Fruit fly (Drosophila melanogaster) whole organism, embryonic: Measurements from ENCODE around the gene MED14.

Experiments used
- B-H2 ChIP-seq: fragments of 200-800 bp; sonication (Bioruptor generic); optimal IDR thresholded peaks from 2 replicates; lab custom pipeline; 2018; ENCODE audit warnings: missing biosample characterization, mild to moderate bottlenecking, missing genetic modification characterization
- Blimp-1 ChIP-seq: fragments of 200-800 bp; sonication (Bioruptor generic); optimal IDR thresholded peaks from 3 replicates; lab custom pipeline; 2018; ENCODE audit warnings: missing biosample characterization, missing genetic modification characterization, mild to moderate bottlenecking, moderate library complexity, missing genetic modification reagents
- CG10959 ChIP-seq: fragments of 200-800 bp; sonication (Bioruptor generic); IDR thresholded peaks from 2 replicates; pipeline ENCODE4 v1.3.6; 2022; ENCODE audit warnings: missing biosample characterization, missing genetic modification characterization
- CG12659 ChIP-seq: fragments of 200-800 bp; sonication (Bioruptor generic); optimal IDR thresholded peaks from 3 replicates; lab custom pipeline; 2017; ENCODE audit warnings: mild to moderate bottlenecking, missing biosample characterization, missing genetic modification reagents, missing genetic modification characterization
- CG12942 ChIP-seq: fragments of 200-800 bp; sonication (Bioruptor generic); optimal IDR thresholded peaks from 3 replicates; lab custom pipeline; 2016; ENCODE audit warnings: missing biosample characterization, missing genetic modification characterization
- CG16815 ChIP-seq: fragments of 200-800 bp; sonication (Bioruptor generic); optimal IDR thresholded peaks from 3 replicates; lab custom pipeline; 2017; ENCODE audit warnings: missing biosample characterization, mild to moderate bottlenecking, missing genetic modification characterization
- CG17802 ChIP-seq: fragments of 200-800 bp; sonication (Bioruptor generic); optimal IDR thresholded peaks from 2 replicates; lab custom pipeline; 2018; ENCODE audit warnings: missing biosample characterization, mild to moderate bottlenecking, missing genetic modification characterization, moderate library complexity
- CG18764 ChIP-seq: fragments of 200-800 bp; sonication (Bioruptor generic); optimal IDR thresholded peaks from 3 replicates; lab custom pipeline; 2016; ENCODE audit warnings: missing biosample characterization, missing genetic modification characterization
- CG42726 ChIP-seq: fragments of 200-800 bp; sonication (Bioruptor generic); IDR thresholded peaks from 2 replicates; pipeline ENCODE4 v1.3.6; 2022; ENCODE audit warnings: missing biosample characterization, missing genetic modification characterization; ENCODE audit not compliant: partially characterized antibody
- CG4282 ChIP-seq: fragments of 200-800 bp; sonication (Bioruptor generic); optimal IDR thresholded peaks from 2 replicates; lab custom pipeline; 2016; ENCODE audit warnings: missing biosample characterization, missing genetic modification characterization
- CG4617 ChIP-seq: fragments of 200-800 bp; sonication (Bioruptor generic); optimal IDR thresholded peaks from 3 replicates; lab custom pipeline; 2016; ENCODE audit warnings: missing biosample characterization, missing genetic modification characterization, borderline replicate concordance
- CG4707 ChIP-seq: fragments of 200-800 bp; sonication (Bioruptor generic); optimal IDR thresholded peaks from 2 replicates; lab custom pipeline; 2018; ENCODE audit warnings: missing biosample characterization, mild to moderate bottlenecking, missing genetic modification characterization, moderate library complexity
- CG6175 ChIP-seq: fragments of 200-800 bp; sonication (Bioruptor generic); IDR thresholded peaks from 3 replicates; pipeline ENCODE4 v1.3.6; 2022; ENCODE audit warnings: missing biosample characterization, missing genetic modification characterization
- CG8359 ChIP-seq: fragments of 200-800 bp; sonication (Bioruptor generic); optimal IDR thresholded peaks from 2 replicates; lab custom pipeline; 2017; ENCODE audit warnings: missing biosample characterization, mild to moderate bottlenecking, missing genetic modification characterization, borderline replicate concordance
- CG8765 ChIP-seq: fragments of 200-800 bp; sonication (Bioruptor generic); IDR thresholded peaks from 2 replicates; pipeline ENCODE4 v1.3.6; 2022; ENCODE audit warnings: missing biosample characterization, missing genetic modification characterization
- CG8924 ChIP-seq: fragments of 200-800 bp; optimal IDR thresholded peaks from 3 replicates; lab custom pipeline; 2019; ENCODE audit warnings: missing biosample characterization, mild to moderate bottlenecking, missing genetic modification characterization, moderate library complexity
- CG9876 ChIP-seq: fragments of 200-800 bp; sonication (Bioruptor generic); optimal IDR thresholded peaks from 2 replicates; lab custom pipeline; 2016; ENCODE audit warnings: missing biosample characterization, missing genetic modification characterization
- Dbx ChIP-seq: fragments of 200-800 bp; sonication (Bioruptor generic); IDR thresholded peaks from 3 replicates; pipeline ENCODE4 v1.3.6; 2022; ENCODE audit warnings: missing biosample characterization, missing genetic modification characterization
- H2.0 ChIP-seq: fragments of 200-800 bp; sonication (Bioruptor generic); IDR thresholded peaks from 2 replicates; pipeline ENCODE4 v1.3.6; 2022; ENCODE audit warnings: missing biosample characterization, missing genetic modification characterization
- Hmr ChIP-seq: fragments of 200-800 bp; sonication (Bioruptor generic); optimal IDR thresholded peaks from 3 replicates; lab custom pipeline; 2017; ENCODE audit warnings: mild to moderate bottlenecking, missing biosample characterization, missing genetic modification reagents, missing genetic modification characterization
- NC2α ChIP-seq: fragments of 200-800 bp; sonication (Bioruptor generic); optimal IDR thresholded peaks from 2 replicates; lab custom pipeline; 2016; ENCODE audit warnings: missing biosample characterization, missing genetic modification characterization
- Neu2 ChIP-seq: fragments of 200-800 bp; sonication (Bioruptor generic); optimal IDR thresholded peaks from 3 replicates; lab custom pipeline; 2016; ENCODE audit warnings: missing biosample characterization, missing genetic modification characterization, borderline replicate concordance
- Nf-YA ChIP-seq: fragments of 200-800 bp; sonication (Bioruptor generic); IDR thresholded peaks from 2 replicates; pipeline ENCODE4 v1.3.6; 2022; ENCODE audit warnings: missing biosample characterization, missing genetic modification characterization
- Scr ChIP-seq: fragments of 200-800 bp; sonication (Bioruptor generic); IDR thresholded peaks from 2 replicates; pipeline ENCODE4 v1.3.6; 2022; ENCODE audit warnings: missing biosample characterization, missing genetic modification characterization; ENCODE audit not compliant: partially characterized antibody
- Six4 ChIP-seq: fragments of 200-800 bp; sonication (Bioruptor generic); optimal IDR thresholded peaks from 2 replicates; lab custom pipeline; 2016; ENCODE audit warnings: missing biosample characterization, missing genetic modification characterization
- Sox102F ChIP-seq: fragments of 200-800 bp; sonication (Bioruptor generic); optimal IDR thresholded peaks from 2 replicates; lab custom pipeline; 2018; ENCODE audit warnings: missing biosample characterization, mild to moderate bottlenecking, missing genetic modification characterization, moderate library complexity
- Trl ChIP-seq, 3 experiments: fragments of >200 bp in 2 of 3; fragments of 200-800 bp in 1 of 3; sonication (Bioruptor generic) in 1 of 3; optimal IDR thresholded peaks; 2 replicates in 1 of 3; 3 replicates in 2 of 3; lab custom pipeline; 2016 to 2017; ENCODE audit warnings: missing biosample characterization in 1 of 3, missing genetic modification characterization in 1 of 3
- Vsx1 ChIP-seq: fragments of 200-800 bp; sonication (Bioruptor generic); optimal IDR thresholded peaks from 2 replicates; lab custom pipeline; 2017; ENCODE audit warnings: missing biosample characterization, mild to moderate bottlenecking, missing genetic modification characterization, missing genetic modification reagents
- ash1 ChIP-seq: fragments of 200-800 bp; sonication (Bioruptor generic); optimal IDR thresholded peaks from 2 replicates; lab custom pipeline; 2018; ENCODE audit warnings: missing biosample characterization, mild to moderate bottlenecking, missing genetic modification characterization
- bsh ChIP-seq, 2 experiments: fragments of 200-800 bp; sonication (Bioruptor generic); optimal IDR thresholded peaks; 2 replicates each; lab custom pipeline; 2017 to 2018; ENCODE audit warnings: mild to moderate bottlenecking in 2 of 2, missing biosample characterization in 2 of 2, missing genetic modification characterization in 2 of 2, moderate library complexity in 1 of 2
- cas ChIP-seq: fragments of 200-800 bp; sonication (Bioruptor generic); IDR thresholded peaks from 2 replicates; pipeline ENCODE4 v1.3.6; 2022; ENCODE audit warnings: missing biosample characterization, missing genetic modification characterization
- cato ChIP-seq: fragments of 200-800 bp; sonication (Bioruptor generic); optimal IDR thresholded peaks from 2 replicates; lab custom pipeline; 2016; ENCODE audit warnings: missing biosample characterization, missing genetic modification characterization, borderline replicate concordance
- disco-r ChIP-seq: fragments of 200-800 bp; sonication (Bioruptor generic); optimal IDR thresholded peaks from 2 replicates; lab custom pipeline; 2016; ENCODE audit warnings: missing biosample characterization, missing genetic modification characterization
- gt ChIP-seq: fragments of 200-800 bp; sonication (Bioruptor generic); IDR thresholded peaks from 2 replicates; pipeline ENCODE4 v1.3.6; 2022; ENCODE audit warnings: missing biosample characterization, missing genetic modification characterization
- h ChIP-seq: fragments of >200 bp; optimal IDR thresholded peaks from 2 replicates; lab custom pipeline; 2017
- hb ChIP-seq: fragments of 200-800 bp; sonication (Bioruptor generic); IDR thresholded peaks from 3 replicates; pipeline ENCODE4 v1.3.6; 2022; ENCODE audit warnings: missing biosample characterization, missing genetic modification characterization; ENCODE audit not compliant: partially characterized antibody
- lov ChIP-seq, 2 experiments: fragments of 200-800 bp in 1 of 2; fragments of >200 bp in 1 of 2; sonication (Bioruptor generic) in 1 of 2; IDR thresholded peaks in 1 of 2; optimal IDR thresholded peaks in 1 of 2; 2 replicates in 1 of 2; 3 replicates in 1 of 2; pipeline versions ENCODE4 v1.3.6 to Lab custom; 2017 to 2022; ENCODE audit warnings: missing biosample characterization in 1 of 2, missing genetic modification characterization in 1 of 2
- mld ChIP-seq: fragments of 200-800 bp; sonication (Bioruptor generic); IDR thresholded peaks from 3 replicates; pipeline ENCODE4 v1.3.6; 2022; ENCODE audit warnings: missing biosample characterization, missing genetic modification characterization; ENCODE audit not compliant: partially characterized antibody
- oc ChIP-seq: fragments of 200-800 bp; sonication (Bioruptor generic); optimal IDR thresholded peaks from 2 replicates; lab custom pipeline; 2018; ENCODE audit warnings: missing biosample characterization, mild to moderate bottlenecking, missing genetic modification characterization, moderate library complexity
- org-1 ChIP-seq: fragments of 200-800 bp; sonication (Bioruptor generic); optimal IDR thresholded peaks from 2 replicates; lab custom pipeline; 2017; ENCODE audit warnings: missing biosample characterization, missing genetic modification characterization
- prd ChIP-seq, 3 experiments: fragments of >200 bp in 2 of 3; fragments of 200-800 bp in 1 of 3; sonication (Bioruptor generic) in 1 of 3; optimal IDR thresholded peaks in 2 of 3; IDR thresholded peaks in 1 of 3; 2 replicates in 2 of 3; 3 replicates in 1 of 3; pipeline versions ENCODE4 v1.3.6 to Lab custom; 2017 to 2022; ENCODE audit warnings: missing biosample characterization in 1 of 3, missing genetic modification characterization in 1 of 3
- pzg ChIP-seq: fragments of 200-800 bp; sonication (Bioruptor generic); optimal IDR thresholded peaks from 3 replicates; lab custom pipeline; 2018; ENCODE audit warnings: missing biosample characterization, mild to moderate bottlenecking, missing genetic modification characterization, moderate library complexity
- shn ChIP-seq: fragments of 200-800 bp; sonication (Bioruptor generic); optimal IDR thresholded peaks from 3 replicates; lab custom pipeline; 2016; ENCODE audit warnings: missing biosample characterization, missing genetic modification characterization
- slbo ChIP-seq: fragments of 200-800 bp; sonication (Bioruptor generic); IDR thresholded peaks from 2 replicates; pipeline ENCODE4 v1.3.6; 2022; ENCODE audit warnings: missing biosample characterization, missing genetic modification characterization
- so ChIP-seq: fragments of 200-800 bp; sonication (Bioruptor generic); IDR thresholded peaks from 3 replicates; pipeline ENCODE4 v1.3.6; 2022; ENCODE audit warnings: missing biosample characterization, missing genetic modification characterization
- tio ChIP-seq: fragments of 200-800 bp; sonication (Bioruptor generic); optimal IDR thresholded peaks from 2 replicates; lab custom pipeline; 2017; ENCODE audit warnings: missing biosample characterization, missing genetic modification characterization, inconsistent platforms
- trem ChIP-seq: fragments of 200-800 bp; optimal IDR thresholded peaks from 3 replicates; lab custom pipeline; 2019; ENCODE audit warnings: missing biosample characterization, mild to moderate bottlenecking, missing genetic modification characterization, moderate library complexity

MED14 gene

DNA sequence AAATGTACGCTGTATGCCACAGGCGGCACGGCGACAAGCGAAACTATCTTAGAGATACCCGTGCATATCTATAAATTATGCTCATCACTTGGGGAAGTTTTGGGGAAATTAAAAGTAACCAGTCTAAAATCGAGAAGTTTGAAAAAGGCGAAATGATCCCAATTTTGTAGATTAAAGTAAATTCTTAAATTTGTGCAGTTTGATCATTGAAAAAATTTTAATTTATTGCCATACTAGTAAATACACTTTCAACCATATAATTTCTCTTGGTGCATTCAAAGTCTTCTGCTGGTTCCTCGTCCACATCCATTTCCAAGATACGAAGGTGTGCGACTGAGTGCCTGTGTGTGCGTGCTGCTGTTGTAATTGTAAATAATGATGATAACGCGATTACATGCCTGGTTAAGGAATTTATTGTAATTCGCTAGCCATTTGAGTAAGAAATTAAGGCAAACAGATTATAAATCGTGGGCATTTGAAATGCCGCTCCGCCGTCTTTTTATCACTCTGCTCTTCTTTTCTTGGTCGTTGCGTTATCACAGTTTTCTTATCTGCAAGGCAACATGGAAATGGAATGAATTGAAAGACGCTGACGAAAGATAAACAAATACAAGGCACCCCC lies 22.5 kb downstream of the MED14 start (continued):
- peak; percentile 79 for TF ChIP-seq CG12942 (GFP tag; lab: Kevin White, UChicago)
- TF ChIP-seq Scr (GFP tag; lab: Robert Waterston, UW) = no peak
- peak; percentile 51; the same call in 1 of the 2 replicates for TF ChIP-seq gt (GFP tag; lab: Robert Waterston, UW)
- TF ChIP-seq CG8924 (tag; lab: Kevin White, UChicago) = peak; percentile 92
- peak; percentile 87 for TF ChIP-seq trem (tag; lab: Kevin White, UChicago)
- no peak for TF ChIP-seq mld (GFP tag; lab: Robert Waterston, UW)
- TF ChIP-seq Nf-YA (GFP tag; lab: Robert Waterston, UW) = peak; percentile 87
- TF ChIP-seq Blimp-1 (GFP tag; lab: Kevin White, UChicago) = peak; percentile 91
- TF ChIP-seq cato = peak; percentile 78
- TF ChIP-seq Vsx1 (GFP tag; lab: Kevin White, UChicago) = peak; percentile 74
- peak; percentile 93 for TF ChIP-seq Sox102F (GFP tag; lab: Kevin White, UChicago)
- TF ChIP-seq shn = peak; percentile 64
- peak; percentile 77 for TF ChIP-seq CG10959
- peak; percentile 77 for TF ChIP-seq CG17802 (tag; lab: Kevin White, UChicago)
- TF ChIP-seq CG4707 (GFP tag; lab: Kevin White, UChicago) = peak; percentile 45
- TF ChIP-seq Hmr = peak; percentile 75
- TF ChIP-seq tio = peak; percentile 78
- TF ChIP-seq CG6175 (GFP tag; lab: Robert Waterston, UW) = 0 out of 3 replicates have a peak, but pooled peaks have one; percentile 9
- TF ChIP-seq ash1 (GFP tag; lab: Kevin White, UChicago) = no peak
- TF ChIP-seq CG8359 (GFP tag; lab: Kevin White, UChicago) = peak; percentile 72
- TF ChIP-seq CG16815 = peak; percentile 67
- peak; percentile 85 for TF ChIP-seq H2.0
- TF ChIP-seq Dbx (GFP tag; lab: Robert Waterston, UW) = peak; percentile 65; the same call in 2 of the 3 replicates
- TF ChIP-seq bsh (GFP tag; optimal IDR thresholded peaks at IDR 0.05; lab: Kevin White, UChicago) = peak; percentile 40 to 93
- no peak; the same call in 1 of the 2 replicates for TF ChIP-seq CG8765 (GFP tag; lab: Robert Waterston, UW)
- TF ChIP-seq CG12659 = peak; percentile 82
- TF ChIP-seq pzg (GFP tag; lab: Kevin White, UChicago) = no peak
- peak; percentile 78 for TF ChIP-seq NC2α (GFP tag; lab: Kevin White, UChicago)
- TF ChIP-seq Trl (optimal IDR thresholded peaks at IDR 0.05; lab: Kevin White, UChicago) = no peak
- TF ChIP-seq Trl (GFP tag; optimal IDR thresholded peaks at IDR 0.05; lab: Kevin White, UChicago) = peak; percentile 82
- TF ChIP-seq CG42726 = no peak
- TF ChIP-seq h (lab: Kevin White, UChicago) = no peak
- TF ChIP-seq Six4 (GFP tag; lab: Kevin White, UChicago) = peak; percentile 74
- no peak for TF ChIP-seq hb (GFP tag; lab: Robert Waterston, UW)
- TF ChIP-seq so (GFP tag; lab: Robert Waterston, UW) = peak; percentile 89
- peak; percentile 36; the same call in 1 of the 2 replicates for TF ChIP-seq cas (GFP tag; lab: Robert Waterston, UW)
- peak; percentile 84 for TF ChIP-seq CG9876 (GFP tag; lab: Kevin White, UChicago)
- TF ChIP-seq org-1 (GFP tag; lab: Kevin White, UChicago) = peak; percentile 78
- no peak for TF ChIP-seq lov (optimal IDR thresholded peaks at IDR 0.05; lab: Kevin White, UChicago)
- peak; percentile 74; the same call in 2 of the 3 replicates for TF ChIP-seq lov (GFP tag; IDR thresholded peaks at IDR 0.05; lab: Robert Waterston, UW)
- TF ChIP-seq B-H2 (GFP tag; lab: Kevin White, UChicago) = peak; percentile 10
- peak; percentile 26 for TF ChIP-seq CG4282
- no peak for TF ChIP-seq prd (optimal IDR thresholded peaks at IDR 0.05; lab: Kevin White, UChicago)
- TF ChIP-seq prd (GFP tag; IDR thresholded peaks at IDR 0.05; lab: Robert Waterston, UW) = peak; percentile 93
- TF ChIP-seq slbo (GFP tag; lab: Robert Waterston, UW) = peak; percentile 81
- no peak for TF ChIP-seq Neu2 (GFP tag; lab: Kevin White, UChicago)
- TF ChIP-seq disco-r (GFP tag; lab: Kevin White, UChicago) = peak; percentile 63
- TF ChIP-seq oc = peak; percentile 83
- peak; percentile 42 for TF ChIP-seq CG4617
- TF ChIP-seq CG18764 (GFP tag; lab: Kevin White, UChicago) = peak; percentile 79
